Worm (Caenorhabditis elegans) whole organism, L4/young adult: ENCODE data around the gene F34D10.9.

ENCODE experiments used
- W03F9.2 ChIP-seq: fragments of 150-350 bp; optimal IDR thresholded peaks from 2 replicates; lab custom pipeline; 2014; ENCODE audit warnings: missing biosample characterization, missing genetic modification characterization
- dao-5 ChIP-seq: sonication (generic microtip); optimal IDR thresholded peaks from 2 replicates; lab custom pipeline; 2016; ENCODE audit warnings: missing genotype, missing genetic modification characterization, moderate library complexity, missing compliant biosample characterization
- him-1 ChIP-seq: sonication (generic microtip); optimal IDR thresholded peaks from 2 replicates; lab custom pipeline; 2016; ENCODE audit warnings: missing genotype, missing genetic modification reagents, missing genetic modification characterization, missing compliant biosample characterization

Gene F34D10.9

DNA sequence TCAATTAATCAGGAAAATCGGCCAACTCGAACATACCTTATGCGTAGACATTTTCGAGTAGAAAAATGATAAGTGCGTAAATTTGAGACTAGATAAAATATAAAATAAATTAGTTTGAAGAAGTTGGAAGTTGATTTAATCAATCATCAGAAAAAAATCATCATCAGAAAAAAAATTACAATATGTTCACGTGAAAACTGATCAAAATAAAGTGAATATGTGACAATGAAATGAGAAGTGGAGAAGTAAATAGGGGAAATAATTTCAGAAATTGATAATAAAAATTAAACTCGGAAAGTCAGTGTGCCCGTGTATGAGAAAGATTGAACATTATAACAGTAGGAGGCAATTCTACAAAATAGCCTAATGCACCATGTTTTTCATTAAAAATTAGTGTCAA lies at the start of gene F34D10.9:
Gene F34D10.9 (minus strand): TSS at position 101 of the 400 bp plus-strand sequence.
- TF ChIP-seq him-1 (tag; lab: Kevin White, UChicago) (no peak), dao-5 (tag; lab: Kevin White, UChicago) (no peak), W03F9.2 (tag; lab: Kevin White, UChicago) (no peak)

DNA sequence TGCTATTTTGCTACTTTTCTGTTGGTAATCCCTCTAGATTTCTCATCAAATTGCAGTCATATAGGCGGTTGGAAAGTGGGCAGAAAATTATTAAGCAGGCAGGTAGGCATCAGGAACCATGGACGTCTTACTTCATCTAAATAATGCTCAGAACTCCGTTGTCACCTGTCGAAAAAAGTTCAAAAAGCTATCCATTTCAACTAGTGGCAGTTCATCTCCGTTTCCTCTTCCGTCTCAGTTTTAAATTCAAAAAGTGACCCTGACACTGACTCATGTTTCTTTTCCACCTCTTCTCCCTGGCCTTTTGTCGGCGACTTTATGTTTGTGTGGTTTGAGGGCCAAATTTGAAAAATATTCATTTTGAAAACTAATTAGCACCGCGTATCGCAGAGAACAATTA lies 45.1 kb upstream of the F34D10.9 start:
- no peak for TF ChIP-seq him-1 (tag; lab: Kevin White, UChicago)

DNA sequence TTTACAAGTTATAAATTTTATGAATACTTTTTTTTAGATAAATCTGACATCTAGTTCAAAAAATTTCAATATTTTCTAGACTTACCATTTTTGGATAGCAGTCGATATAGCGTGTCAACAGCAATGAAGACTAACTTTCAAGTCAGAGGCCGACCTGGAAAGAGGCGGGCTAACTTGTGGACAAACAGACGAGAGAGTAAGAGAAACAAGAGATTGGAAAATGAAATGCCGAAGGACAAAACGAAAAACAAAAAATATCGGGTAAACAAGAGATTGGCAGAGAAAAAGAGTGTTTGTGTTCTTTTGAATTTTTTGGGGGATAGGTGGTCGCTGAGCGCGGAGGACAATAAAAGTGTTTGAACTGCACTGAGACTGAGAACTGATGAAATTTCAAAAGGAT lies 43.8 kb upstream of the F34D10.9 start, which contains the start of gene lec-4:
Gene lec-4 (minus strand): TSS at position 154 of the 400 bp plus-strand sequence.
- TF ChIP-seq him-1 (tag; lab: Kevin White, UChicago): no peak
- no peak for TF ChIP-seq W03F9.2 (tag; lab: Kevin White, UChicago)
- TF ChIP-seq dao-5 (tag; lab: Kevin White, UChicago): no peak

DNA sequence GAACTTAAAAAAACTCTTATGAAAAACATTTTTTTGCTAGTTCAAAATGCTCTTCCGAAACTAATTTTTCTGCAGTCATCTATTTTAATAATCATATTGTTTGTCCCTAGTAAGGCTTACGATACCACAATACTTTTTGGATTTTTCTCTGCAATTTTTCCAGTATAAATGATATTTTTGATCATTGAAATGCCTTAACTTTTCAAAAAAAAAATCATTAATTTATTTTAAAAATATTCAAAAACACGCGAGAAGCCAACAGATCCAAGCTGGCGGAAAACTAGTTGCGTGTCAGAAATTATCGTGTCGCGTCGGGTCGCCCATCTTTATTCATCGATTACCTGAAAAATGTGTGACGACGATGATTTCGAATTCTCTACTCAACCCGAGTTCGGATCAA lies 38.8 kb upstream of the F34D10.9 start, which contains the start of gene gmeb-3:
Gene gmeb-3 (plus strand): TSS at position 301 of the 400 bp plus-strand sequence.
- TF ChIP-seq W03F9.2 (tag; lab: Kevin White, UChicago) (no peak), dao-5 (tag; lab: Kevin White, UChicago) (no peak), him-1 (tag; lab: Kevin White, UChicago) (no peak)

DNA sequence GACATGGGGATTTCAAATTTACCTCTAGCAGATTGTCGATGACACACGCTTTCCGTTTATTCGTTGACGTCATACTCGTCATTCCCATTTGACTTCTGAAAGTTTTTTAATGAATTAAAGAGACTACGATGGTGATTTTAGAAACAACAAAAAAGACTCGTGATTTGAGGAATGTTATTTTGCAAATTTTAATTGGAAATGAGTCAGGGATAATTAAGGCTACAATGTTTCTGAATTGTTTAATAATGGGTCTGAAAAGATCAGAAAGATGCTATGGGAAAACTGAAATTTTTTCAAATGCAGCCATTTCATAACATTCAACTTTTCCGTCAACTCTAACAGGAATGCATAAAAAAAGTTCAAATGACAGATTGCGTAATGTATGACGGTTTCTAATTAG lies 36.0 kb upstream of the F34D10.9 start, which contains the start of gene C44F1.1:
Gene C44F1.1 (minus strand): TSS at position 101 of the 400 bp plus-strand sequence.
- TF ChIP-seq dao-5 (tag; lab: Kevin White, UChicago) (no peak), W03F9.2 (tag; lab: Kevin White, UChicago) (no peak), him-1 (tag; lab: Kevin White, UChicago) (no peak)

DNA sequence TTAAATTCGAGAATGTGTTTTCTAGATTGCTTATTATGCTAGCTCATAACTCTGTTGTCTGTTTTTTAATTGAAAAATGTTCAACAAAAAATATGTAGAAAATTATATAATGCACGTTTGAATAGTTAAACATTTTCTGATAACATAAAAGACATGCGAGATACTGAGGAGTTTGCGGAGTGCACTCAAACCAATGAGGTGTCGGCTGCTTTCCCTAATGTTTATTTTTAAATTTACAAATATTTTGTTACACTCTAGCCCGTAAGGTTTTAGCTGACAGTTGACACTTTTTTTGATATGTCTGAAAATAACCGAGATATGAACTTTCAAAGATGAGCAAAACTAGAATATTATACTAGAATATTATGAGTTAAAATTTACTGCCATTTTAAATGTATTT lies 35.2 kb upstream of the F34D10.9 start:
- TF ChIP-seq W03F9.2 (tag; lab: Kevin White, UChicago): no peak
- TF ChIP-seq dao-5 (tag; lab: Kevin White, UChicago): no peak
- no peak for TF ChIP-seq him-1 (tag; lab: Kevin White, UChicago)

DNA sequence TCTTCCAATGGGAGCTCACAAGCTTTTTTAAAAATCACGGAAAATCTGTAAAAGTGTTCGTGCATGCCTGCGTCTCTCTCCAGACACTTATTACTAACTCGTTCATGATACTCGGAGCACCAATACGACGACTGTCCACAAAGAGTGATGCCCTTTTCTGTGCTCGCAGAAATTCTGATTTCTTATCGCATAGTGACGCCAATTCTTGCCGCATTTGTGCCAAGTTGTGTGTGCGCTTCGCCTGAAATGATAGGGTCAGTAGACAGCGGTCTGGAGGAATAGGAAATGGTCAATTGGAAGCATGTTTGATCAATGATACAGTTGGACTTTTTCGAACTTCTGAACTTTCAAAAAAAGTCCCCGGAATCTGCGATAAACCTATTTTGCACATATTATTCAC lies 34.6 kb upstream of the F34D10.9 start:
- TF ChIP-seq dao-5 (tag; lab: Kevin White, UChicago) (no peak), him-1 (tag; lab: Kevin White, UChicago) (no peak), W03F9.2 (tag; lab: Kevin White, UChicago) (no peak)

DNA sequence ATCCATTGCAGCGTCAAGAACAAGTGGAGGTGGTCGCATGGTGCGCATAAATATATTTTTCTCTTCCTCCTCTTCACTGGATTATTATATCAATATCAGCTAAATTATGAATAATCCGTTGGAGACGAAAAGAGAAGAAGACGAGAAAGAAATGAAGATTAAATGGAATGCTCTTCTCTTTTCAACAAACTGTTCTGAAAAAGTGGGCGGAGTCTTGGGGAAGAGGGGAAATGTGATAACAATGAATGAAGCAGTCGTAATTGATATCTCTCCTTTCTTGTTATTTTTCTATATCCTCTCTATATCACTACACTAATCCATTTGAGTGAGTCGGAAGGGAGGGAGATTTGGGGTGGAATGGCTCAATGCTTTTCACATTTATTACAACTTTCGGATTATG lies 29.9 kb upstream of the F34D10.9 start, which contains the start of gene arcp-1:
Gene arcp-1 (minus strand): TSS at position 101 of the 400 bp plus-strand sequence.
- TF ChIP-seq dao-5 (tag; lab: Kevin White, UChicago) (no peak), him-1 (tag; lab: Kevin White, UChicago) (no peak), W03F9.2 (tag; lab: Kevin White, UChicago) (no peak)

DNA sequence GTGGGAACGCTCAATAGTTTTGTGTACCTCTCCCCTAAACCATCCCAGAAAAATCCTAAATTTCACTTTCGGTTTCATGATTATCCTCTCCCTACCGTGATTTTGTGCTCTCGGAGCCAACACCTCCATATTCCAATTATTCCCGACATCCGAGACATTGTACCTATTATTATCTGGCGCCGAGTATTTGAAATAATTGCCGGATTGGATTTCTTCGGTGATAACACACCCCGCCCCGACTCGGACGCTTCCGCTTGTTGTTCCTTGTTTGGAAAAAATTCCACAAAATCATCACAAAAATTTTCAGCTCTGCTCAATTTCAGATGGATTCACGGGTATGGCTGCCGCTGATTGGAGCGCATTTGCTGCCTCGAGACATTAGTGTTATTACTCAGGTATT lies 15.7 kb upstream of the F34D10.9 start, which contains the start of gene lin-48:
Gene lin-48 (plus strand): TSS at position 301 of the 400 bp plus-strand sequence.
- no peak for TF ChIP-seq dao-5 (tag; lab: Kevin White, UChicago)

DNA sequence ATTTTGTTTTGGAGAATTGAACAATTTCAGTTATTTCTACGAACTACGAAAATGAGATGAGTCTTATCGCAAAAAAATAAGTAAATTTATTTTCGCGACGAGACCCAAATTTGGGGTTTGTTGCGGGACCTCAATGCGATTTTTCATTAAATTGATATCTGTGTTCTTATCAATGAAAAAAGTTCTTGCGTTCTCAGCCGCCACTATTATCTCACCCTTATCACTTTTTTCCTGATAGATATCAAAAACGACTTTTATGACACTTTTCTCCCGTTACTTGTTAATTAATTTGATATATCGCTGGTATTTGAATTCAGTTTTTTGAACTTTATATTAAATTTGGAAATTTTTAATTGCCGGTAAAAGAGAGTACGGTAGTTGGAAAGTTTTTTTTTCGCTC lies 13.9 kb upstream of the F34D10.9 start:
- no peak for TF ChIP-seq W03F9.2 (tag; lab: Kevin White, UChicago)
- TF ChIP-seq him-1 (tag; lab: Kevin White, UChicago): no peak
- no peak for TF ChIP-seq dao-5 (tag; lab: Kevin White, UChicago)

DNA sequence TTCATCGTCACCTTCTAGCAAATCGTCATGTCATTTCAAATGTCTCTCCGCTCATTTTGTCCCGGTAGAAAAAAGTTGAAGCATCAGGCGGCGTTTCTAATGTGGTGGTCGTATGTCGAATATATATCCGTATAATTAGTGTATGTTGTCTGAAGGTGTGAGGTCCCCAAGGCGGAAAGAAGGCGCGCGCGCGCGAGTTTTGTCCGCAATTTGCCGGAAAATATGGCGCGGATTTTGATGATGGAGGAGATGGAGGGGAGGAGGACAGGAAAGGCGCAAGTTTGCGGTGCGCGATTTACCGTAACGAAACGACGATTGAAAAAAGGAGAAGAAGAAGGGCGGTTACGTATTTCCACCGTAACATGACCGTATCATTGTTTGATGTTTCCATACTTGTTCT lies 12.7 kb upstream of the F34D10.9 start:
- TF ChIP-seq W03F9.2 (tag; lab: Kevin White, UChicago) (no peak), him-1 (tag; lab: Kevin White, UChicago) (no peak), dao-5 (tag; lab: Kevin White, UChicago) (no peak)

DNA sequence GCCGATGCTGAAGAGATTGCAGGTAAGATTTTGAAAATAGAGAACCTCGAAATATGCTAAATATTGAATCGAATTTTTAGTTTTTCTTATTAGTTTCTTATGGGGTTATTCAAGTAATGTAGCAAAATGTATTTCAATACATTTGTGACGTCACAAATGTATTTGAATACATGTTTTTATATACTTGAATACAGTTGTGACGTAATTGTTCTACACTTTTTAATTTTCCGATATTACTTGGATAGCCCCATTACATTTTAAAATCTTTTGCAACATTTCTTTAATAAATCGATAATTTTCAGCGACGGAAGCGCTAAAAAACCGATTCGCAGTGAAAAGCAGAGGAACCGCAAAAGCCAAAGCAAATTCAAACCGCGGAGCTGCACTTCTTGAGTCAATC lies 8.9 kb upstream of the F34D10.9 start:
- TF ChIP-seq him-1 (tag; lab: Kevin White, UChicago) (no peak), W03F9.2 (tag; lab: Kevin White, UChicago) (no peak), dao-5 (tag; lab: Kevin White, UChicago) (no peak)

DNA sequence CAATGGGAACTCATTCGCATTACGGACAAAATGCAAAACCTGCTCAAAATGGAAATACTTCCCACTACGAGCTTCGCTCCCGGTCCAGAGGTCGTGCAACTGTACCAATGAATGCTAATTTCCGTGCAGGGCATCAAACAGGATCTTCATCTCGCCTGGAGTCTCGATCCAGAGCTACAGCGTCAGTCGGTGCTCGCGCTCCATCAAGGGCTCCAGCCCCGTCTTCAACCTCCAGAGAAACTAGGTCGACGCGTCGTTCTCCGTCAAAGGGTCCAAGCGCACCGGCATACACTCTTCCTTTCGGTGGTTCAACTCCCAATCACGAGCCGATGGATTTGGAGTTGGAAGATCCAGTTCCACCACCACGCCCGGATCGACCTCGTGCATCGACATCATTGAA lies 8.3 kb upstream of the F34D10.9 start:
- TF ChIP-seq him-1 (tag; lab: Kevin White, UChicago) (no peak), dao-5 (tag; lab: Kevin White, UChicago) (no peak), W03F9.2 (tag; lab: Kevin White, UChicago) (no peak)

DNA sequence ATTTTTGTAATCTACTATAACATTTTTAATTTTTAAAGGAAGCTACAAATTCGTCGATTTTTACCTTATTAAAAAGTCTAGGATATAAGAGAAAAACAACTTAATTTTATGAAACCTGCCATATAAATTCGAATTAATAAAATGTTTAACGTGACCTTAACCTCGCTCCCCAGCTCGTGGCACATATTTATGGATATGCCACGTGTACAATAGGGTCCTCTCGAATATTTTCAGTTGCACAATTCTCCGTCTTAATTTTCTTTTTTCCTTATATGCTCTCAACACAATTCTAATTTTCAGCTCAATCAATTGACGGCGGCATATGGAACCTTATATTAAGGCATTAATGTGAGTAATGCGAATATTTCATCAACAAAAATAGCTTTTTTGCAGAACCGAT lies 6.9 kb upstream of the F34D10.9 start, which contains the start of gene F34D10.4:
Gene F34D10.4 (plus strand): TSS at position 301 of the 400 bp plus-strand sequence.
- no peak for TF ChIP-seq him-1 (tag; lab: Kevin White, UChicago)
- TF ChIP-seq W03F9.2 (tag; lab: Kevin White, UChicago): no peak
- TF ChIP-seq dao-5 (tag; lab: Kevin White, UChicago): no peak
